Worm (Caenorhabditis elegans): ENCODE data around the gene srd-31.

- no peak for TF ChIP-seq skn-1 (tag; optimal IDR thresholded peaks at IDR 0.05)
- TF ChIP-seq fkh-10 (GFP tag; optimal IDR thresholded peaks at IDR 0.05): no peak
- TF ChIP-seq lin-13 (GFP tag; optimal IDR thresholded peaks at IDR 0.05): no peak
- TF ChIP-seq ceh-32 (tag; optimal IDR thresholded peaks at IDR 0.05; ENCODE audit: poor library complexity): no peak
- TF ChIP-seq zfp-2 (tag; optimal IDR thresholded peaks at IDR 0.05): no peak
- no peak for TF ChIP-seq dve-1 (tag; optimal IDR thresholded peaks at IDR 0.05; ENCODE audit: insufficient read depth)
- TF ChIP-seq nhr-28 (tag; optimal IDR thresholded peaks at IDR 0.05): no peak
- no peak for TF ChIP-seq ZK546.5 (tag; optimal IDR thresholded peaks at IDR 0.05)
- TF ChIP-seq R02D3.7 (tag; optimal IDR thresholded peaks at IDR 0.05): no peak
- TF ChIP-seq dmd-8 (GFP tag; IDR thresholded peaks at IDR 0.05): no peak
- no peak for TF ChIP-seq nhr-11 (tag; optimal IDR thresholded peaks at IDR 0.05)
Measured at ce11 chrV:7622011-7622465, 12.5 kb downstream of the srd-31 start, which contains the start of gene C50E3.12.
